Worm (Caenorhabditis elegans) whole organism, early embryonic: ENCODE measurements around the gene cest-26.
A peak's percentile ranks its signal among the peaks of the same experiment; 100 is the strongest.

Source experiments
- B0310.2 ChIP-seq: sonication (generic microtip); optimal IDR thresholded peaks from 2 replicates; lab custom pipeline; 2016; ENCODE audit warnings: mild to moderate bottlenecking, missing genetic modification characterization, missing compliant biosample characterization
- F13C5.2 ChIP-seq: sonication (generic microtip); optimal IDR thresholded peaks from 2 replicates; lab custom pipeline; 2017; ENCODE audit warnings: mild to moderate bottlenecking, missing genetic modification characterization, inconsistent platforms, missing compliant biosample characterization
- aly-1 ChIP-seq: sonication (generic microtip); optimal IDR thresholded peaks from 2 replicates; lab custom pipeline; 2016; ENCODE audit warnings: missing genetic modification characterization, missing compliant biosample characterization
- ama-1 ChIP-seq: fragments of 150-350 bp; optimal IDR thresholded peaks from 2 replicates; lab custom pipeline; 2014
- ceh-13 ChIP-seq: fragments of 200-800 bp; sonication (Bioruptor generic); optimal IDR thresholded peaks from 2 replicates; lab custom pipeline; 2018; ENCODE audit warnings: mild to moderate bottlenecking, missing genetic modification characterization, missing compliant biosample characterization
- ceh-36 ChIP-seq: sonication (generic microtip); optimal IDR thresholded peaks from 2 replicates; lab custom pipeline; 2016; ENCODE audit warnings: missing genetic modification characterization, inconsistent platforms, missing compliant biosample characterization
- ets-7 ChIP-seq: sonication (generic microtip); optimal IDR thresholded peaks from 2 replicates; lab custom pipeline; 2016; ENCODE audit warnings: missing genotype, missing genetic modification characterization, missing compliant biosample characterization
- flt-1 ChIP-seq: fragments of 200-800 bp; sonication (Bioruptor generic); IDR thresholded peaks from 2 replicates; pipeline ENCODE4 v1.3.6; 2022; ENCODE audit warnings: missing genetic modification characterization, missing compliant biosample characterization
- hmbx-1 ChIP-seq: sonication (generic microtip); optimal IDR thresholded peaks from 2 replicates; lab custom pipeline; 2016; ENCODE audit warnings: mild to moderate bottlenecking, missing genetic modification characterization, missing compliant biosample characterization
- hmg-4 ChIP-seq: fragments of 200-800 bp; sonication (Bioruptor generic); optimal IDR thresholded peaks from 2 replicates; lab custom pipeline; 2018; ENCODE audit warnings: mild to moderate bottlenecking, missing genetic modification characterization, missing compliant biosample characterization
- hnd-1 ChIP-seq: sonication (generic microtip); optimal IDR thresholded peaks from 2 replicates; lab custom pipeline; 2016; ENCODE audit warnings: missing genetic modification characterization, missing compliant biosample characterization
- pes-1 ChIP-seq: fragments of 200-800 bp; sonication (Bioruptor generic); IDR thresholded peaks from 2 replicates; pipeline ENCODE4 v1.3.6; 2022; ENCODE audit warnings: missing genetic modification reagents, missing genetic modification characterization, missing compliant biosample characterization
- scrt-1 ChIP-seq: fragments of 200-800 bp; sonication (Bioruptor generic); IDR thresholded peaks from 2 replicates; pipeline ENCODE4 v1.3.6; 2022; ENCODE audit warnings: missing genetic modification characterization, missing compliant biosample characterization
- sea-1 ChIP-seq: fragments of 200-800 bp; sonication (Bioruptor generic); conservative IDR thresholded peaks from 2 replicates; pipeline ENCODE4 v1.3.6; 2022; ENCODE audit warnings: missing genetic modification characterization, missing compliant biosample characterization
- tbx-11 ChIP-seq: fragments of 200-800 bp; sonication (Bioruptor generic); IDR thresholded peaks from 2 replicates; pipeline ENCODE4 v1.3.6; 2022; ENCODE audit warnings: missing genetic modification characterization, missing compliant biosample characterization
- tbx-37 ChIP-seq: fragments of 200-800 bp; sonication (Bioruptor generic); conservative IDR thresholded peaks from 2 replicates; pipeline ENCODE4 v1.3.6; 2022; ENCODE audit warnings: missing genetic modification reagents, missing genetic modification characterization, missing compliant biosample characterization
- tra-4 ChIP-seq: sonication (generic microtip); optimal IDR thresholded peaks from 2 replicates; lab custom pipeline; 2017; ENCODE audit warnings: missing genetic modification characterization, missing compliant biosample characterization

Gene cest-26

ce11 chrX:4457853-4458322, 20.4 kb upstream of the cest-26 start, which contains the start of gene aps-2:
Gene aps-2, plus strand, starts transcription at chrX:4458272.
- TF ChIP-seq hmg-4 (GFP tag; lab: Kevin White, UChicago) (peak; percentile 59), tbx-37 (GFP tag; lab: Robert Waterston, UW) (no peak), F13C5.2 (tag; lab: Kevin White, UChicago) (peak; percentile 76)

ce11 chrX:4453820-4454219, 16.4 kb upstream of the cest-26 start, which contains the start of gene F02E8.4:
Gene F02E8.4, plus strand, starts transcription at chrX:4454120.
- no peak for TF ChIP-seq ama-1 (lab: Kevin White, UChicago)
- no peak for TF ChIP-seq hmbx-1 (tag; lab: Kevin White, UChicago)
- TF ChIP-seq B0310.2: no peak
- no peak for TF ChIP-seq tbx-37 (GFP tag; lab: Robert Waterston, UW)
- no peak for TF ChIP-seq ceh-13 (GFP tag; lab: Kevin White, UChicago)
- TF ChIP-seq aly-1: no peak

ce11 chrX:4453101-4453500, 15.6 kb upstream of the cest-26 start:
- TF ChIP-seq ets-7 (tag; lab: Kevin White, UChicago) (no peak), scrt-1 (no peak), F13C5.2 (tag; lab: Kevin White, UChicago) (no peak), ama-1 (lab: Kevin White, UChicago) (no peak), tbx-37 (GFP tag; lab: Robert Waterston, UW) (no peak), flt-1 (GFP tag; lab: Robert Waterston, UW) (no peak), tbx-11 (GFP tag; lab: Robert Waterston, UW) (no peak), hmg-4 (GFP tag; lab: Kevin White, UChicago) (no peak), pes-1 (GFP tag; lab: Robert Waterston, UW) (no peak), sea-1 (no peak), tra-4 (tag; lab: Kevin White, UChicago) (no peak), ceh-36 (tag; lab: Kevin White, UChicago) (no peak), hnd-1 (no peak), B0310.2 (no peak), aly-1 (no peak)

ce11 chrX:4451936-4452335, 14.5 kb upstream of the cest-26 start:
- TF ChIP-seq hnd-1: no peak
- TF ChIP-seq aly-1: no peak
- TF ChIP-seq ama-1 (lab: Kevin White, UChicago): no peak
- no peak for TF ChIP-seq tbx-11 (GFP tag; lab: Robert Waterston, UW)
- no peak for TF ChIP-seq ceh-13 (GFP tag; lab: Kevin White, UChicago)
- no peak for TF ChIP-seq scrt-1

- TF ChIP-seq ets-7 (tag; lab: Kevin White, UChicago): no peak
- no peak for TF ChIP-seq pes-1 (GFP tag; lab: Robert Waterston, UW)
- TF ChIP-seq B0310.2: no peak
- no peak for TF ChIP-seq tbx-11 (GFP tag; lab: Robert Waterston, UW)
- no peak for TF ChIP-seq aly-1
- no peak for TF ChIP-seq hmg-4 (GFP tag; lab: Kevin White, UChicago)
- TF ChIP-seq hmbx-1 (tag; lab: Kevin White, UChicago): no peak
- TF ChIP-seq hnd-1: no peak
- TF ChIP-seq F13C5.2 (tag; lab: Kevin White, UChicago): no peak
- TF ChIP-seq scrt-1: no peak
- no peak for TF ChIP-seq sea-1
- TF ChIP-seq ceh-36 (tag; lab: Kevin White, UChicago): no peak
- no peak for TF ChIP-seq ceh-13 (GFP tag; lab: Kevin White, UChicago)
- TF ChIP-seq tra-4 (tag; lab: Kevin White, UChicago): no peak
- TF ChIP-seq tbx-37 (GFP tag; lab: Robert Waterston, UW): no peak
- TF ChIP-seq flt-1 (GFP tag; lab: Robert Waterston, UW): no peak
- TF ChIP-seq ama-1 (lab: Kevin White, UChicago): no peak
These were observed 10.8 kb upstream of the cest-26 start, which contains the start of gene mltn-13 for ce11 chrX:4448283-4448682. Gene mltn-13, minus strand, starts transcription at chrX:4448383.

- TF ChIP-seq sea-1 (0 out of 2 replicates have a peak, but pooled peaks have one; percentile 42), flt-1 (GFP tag; lab: Robert Waterston, UW) (peak; percentile 58), pes-1 (GFP tag; lab: Robert Waterston, UW) (peak; percentile 78), ets-7 (tag; lab: Kevin White, UChicago) (no peak), hmbx-1 (tag; lab: Kevin White, UChicago) (no peak), tbx-11 (GFP tag; lab: Robert Waterston, UW) (peak; percentile 60; the same call in 1 of the 2 replicates), tra-4 (tag; lab: Kevin White, UChicago) (no peak), scrt-1 (0 out of 2 replicates have a peak, but pooled peaks have one; percentile 35), ceh-13 (GFP tag; lab: Kevin White, UChicago) (no peak), tbx-37 (GFP tag; lab: Robert Waterston, UW) (no peak), F13C5.2 (tag; lab: Kevin White, UChicago) (no peak), ama-1 (lab: Kevin White, UChicago) (no peak), ceh-36 (tag; lab: Kevin White, UChicago) (no peak), hmg-4 (GFP tag; lab: Kevin White, UChicago) (no peak), B0310.2 (no peak), hnd-1 (no peak), aly-1 (no peak)
These were observed 7.4 kb upstream of the cest-26 start for ce11 chrX:4444843-4445242.

ce11 chrX:4444073-4444472, 6.6 kb upstream of the cest-26 start:
- TF ChIP-seq ets-7 (tag; lab: Kevin White, UChicago): no peak
- peak; percentile 88 for TF ChIP-seq flt-1 (GFP tag; lab: Robert Waterston, UW)
- peak; percentile 58 for TF ChIP-seq ceh-13 (GFP tag; lab: Kevin White, UChicago)
- peak; percentile 86 for TF ChIP-seq tbx-11 (GFP tag; lab: Robert Waterston, UW)
- peak; percentile 78 for TF ChIP-seq scrt-1
- peak; percentile 87 for TF ChIP-seq F13C5.2 (tag; lab: Kevin White, UChicago)
- peak; percentile 85 for TF ChIP-seq sea-1
- TF ChIP-seq hmg-4 (GFP tag; lab: Kevin White, UChicago): peak; percentile 67
- peak; percentile 90 for TF ChIP-seq pes-1 (GFP tag; lab: Robert Waterston, UW)
- TF ChIP-seq aly-1: peak; percentile 70
- TF ChIP-seq tra-4 (tag; lab: Kevin White, UChicago): peak; percentile 2
- TF ChIP-seq tbx-37 (GFP tag; lab: Robert Waterston, UW): peak; percentile 86
- TF ChIP-seq ama-1 (lab: Kevin White, UChicago): no peak
- TF ChIP-seq B0310.2: peak; percentile 75
- peak; percentile 55 for TF ChIP-seq hmbx-1 (tag; lab: Kevin White, UChicago)
- TF ChIP-seq ceh-36 (tag; lab: Kevin White, UChicago): peak; percentile 62
- TF ChIP-seq hnd-1: peak; percentile 64
